Worm (Caenorhabditis elegans) whole organism, late embryonic: ENCODE results near the gene F41G3.3.

Experiments
- ceh-48 ChIP-seq: sonication (generic microtip); optimal IDR thresholded peaks from 2 replicates; lab custom pipeline; 2016; ENCODE audit warnings: missing genetic modification characterization, inconsistent platforms, missing compliant biosample characterization
- ets-4 ChIP-seq: sonication (generic microtip); optimal IDR thresholded peaks from 2 replicates; lab custom pipeline; 2016; ENCODE audit warnings: missing genetic modification characterization, missing compliant biosample characterization
- sdc-2 ChIP-seq: sonication (generic microtip); optimal IDR thresholded peaks from 2 replicates; lab custom pipeline; 2016; ENCODE audit warnings: missing genotype, missing genetic modification characterization, missing compliant biosample characterization

ce11 chrII:6749422-6749821, 6.9 kb upstream of the F41G3.3 start, which contains the start of gene F41G3.10:
- TF ChIP-seq ets-4 (no peak), ceh-48 (tag; lab: Kevin White, UChicago) (no peak), sdc-2 (no peak)
